Worm (Caenorhabditis elegans) whole organism, midembryonic: ENCODE measurements around the gene ztf-16.

Source experiments
- cog-1 ChIP-seq: sonication (generic microtip); optimal IDR thresholded peaks from 2 replicates; lab custom pipeline; 2016; ENCODE audit warnings: missing genetic modification characterization, missing compliant biosample characterization
- ref-1 ChIP-seq: fragments of 200-800 bp; sonication (Bioruptor generic); conservative IDR thresholded peaks from 2 replicates; pipeline ENCODE4 v1.3.6; 2022; ENCODE audit warnings: missing genetic modification reagents, missing genetic modification characterization, missing compliant biosample characterization
- tab-1 ChIP-seq: fragments of 200-800 bp; sonication (Bioruptor generic); IDR thresholded peaks from 2 replicates; pipeline ENCODE4 v1.3.6; 2022; ENCODE audit warnings: missing genetic modification characterization, missing compliant biosample characterization
- ztf-29 ChIP-seq: fragments of 200-800 bp; sonication (Bioruptor generic); IDR thresholded peaks from 2 replicates; pipeline ENCODE4 v1.3.6; 2022; ENCODE audit warnings: missing genetic modification reagents, missing genetic modification characterization, missing compliant biosample characterization

DNA sequence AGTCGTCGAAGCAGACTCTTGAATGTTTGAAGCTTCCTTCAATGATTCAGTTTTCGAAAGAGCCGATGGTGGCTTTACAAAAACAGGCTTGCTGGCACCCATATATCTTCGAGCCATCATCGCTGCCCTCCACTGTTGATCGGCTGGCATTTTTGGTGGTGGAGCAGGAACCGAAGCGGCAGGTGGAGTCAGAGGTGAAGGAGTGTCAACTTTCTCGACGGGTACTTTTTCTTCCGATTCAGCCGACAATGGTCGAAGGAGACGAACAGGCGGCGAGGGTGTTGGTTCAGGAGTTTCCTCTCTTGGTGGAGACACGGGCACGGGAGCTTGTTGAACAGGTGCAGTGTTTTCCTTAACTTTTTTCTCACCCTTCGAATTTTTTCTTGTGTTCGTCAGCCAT lies 31.0 kb upstream of the ztf-16 start:
- TF ChIP-seq ref-1 (GFP tag; lab: Robert Waterston, UW): no peak
- no peak for TF ChIP-seq tab-1 (GFP tag; lab: Robert Waterston, UW)
- no peak for TF ChIP-seq cog-1 (tag; lab: Kevin White, UChicago)
- TF ChIP-seq ztf-29 (GFP tag; lab: Robert Waterston, UW): no peak
